Worm (Caenorhabditis elegans): ENCODE measurements around the gene ZK154.5.

Gene ZK154.5

DNA sequence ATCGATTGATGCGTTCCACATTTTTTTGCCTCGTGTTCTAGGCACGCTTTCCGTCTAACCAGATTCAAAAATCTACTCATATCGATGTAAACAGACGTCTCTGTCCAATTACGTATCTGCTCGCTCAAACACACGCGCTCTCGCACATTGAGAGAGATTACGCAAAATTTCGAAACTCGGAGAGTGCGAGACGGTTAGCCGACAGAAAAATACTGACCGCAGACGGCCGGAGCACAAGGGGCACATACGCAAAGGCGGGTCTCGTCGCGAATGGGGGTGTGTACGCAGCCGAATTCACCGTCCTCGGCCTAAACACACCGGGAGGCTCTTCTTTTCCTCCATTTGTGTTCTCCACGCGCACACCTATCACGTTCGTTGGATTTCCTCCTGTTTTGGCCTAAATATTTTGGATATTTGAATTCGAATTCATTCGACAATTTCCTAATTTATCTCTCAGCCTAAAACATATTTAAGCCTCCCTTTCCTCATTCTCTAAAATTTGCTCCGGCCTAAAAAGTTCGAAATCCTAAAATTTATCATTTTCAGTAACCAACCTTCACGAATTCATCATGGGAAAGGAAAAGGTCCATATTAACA lies 35.5 kb upstream of the ZK154.5 start, which contains the start of gene eef-1A.2 (continued):
- peak; percentile 30 for TF ChIP-seq ztf-3 (GFP tag; optimal IDR thresholded peaks at IDR 0.05)
- TF ChIP-seq ztf-26 (tag; optimal IDR thresholded peaks at IDR 0.05): peak; percentile 92
- no peak for TF ChIP-seq bed-1 (GFP tag; IDR thresholded peaks at IDR 0.05)
- no peak for TF ChIP-seq hrde-1 (tag; optimal IDR thresholded peaks at IDR 0.05; ENCODE audit: borderline replicate concordance)
- TF ChIP-seq ztf-6 (GFP tag; IDR thresholded peaks at IDR 0.05): 0 out of 2 replicates have a peak, but pooled peaks have one; percentile 70
- no peak for TF ChIP-seq mxl-1 (tag; optimal IDR thresholded peaks at IDR 0.05)
- TF ChIP-seq F55B11.4 (tag; optimal IDR thresholded peaks at IDR 0.05; ENCODE audit: borderline replicate concordance, insufficient read depth): no peak
- no peak for TF ChIP-seq ceh-100 (GFP tag; IDR thresholded peaks at IDR 0.05)
- TF ChIP-seq xnd-1 (tag; optimal IDR thresholded peaks at IDR 0.05): no peak
- TF ChIP-seq attf-5 (GFP tag; optimal IDR thresholded peaks at IDR 0.05): peak; percentile 98
- peak; percentile 88 for TF ChIP-seq pbrm-1 (GFP tag; IDR thresholded peaks at IDR 0.05)
- no peak for TF ChIP-seq efl-1 (GFP tag; optimal IDR thresholded peaks at IDR 0.05)
- peak; percentile 44 for TF ChIP-seq akir-1 (GFP tag; optimal IDR thresholded peaks at IDR 0.05)
- no peak for TF ChIP-seq sea-2 (GFP tag; IDR thresholded peaks at IDR 0.05)
- TF ChIP-seq unc-130 (GFP tag; optimal IDR thresholded peaks at IDR 0.05): no peak
- peak; percentile 80 for TF ChIP-seq Y67H2A.10 (GFP tag; conservative IDR thresholded peaks at IDR 0.05)
- no peak for TF ChIP-seq snpc-1.3 (tag; optimal IDR thresholded peaks at IDR 0.05; ENCODE audit: insufficient read depth)
- peak; percentile 72 for TF ChIP-seq egrh-3 (GFP tag; IDR thresholded peaks at IDR 0.05)
- TF ChIP-seq cebp-2 (GFP tag; IDR thresholded peaks at IDR 0.05): peak; percentile 96
- TF ChIP-seq ceh-40 (GFP tag; IDR thresholded peaks at IDR 0.05): no peak
- TF ChIP-seq F52B5.7 (tag; optimal IDR thresholded peaks at IDR 0.05): peak; percentile 64
- peak; percentile 85 for TF ChIP-seq C06A6.2 (GFP tag; conservative IDR thresholded peaks at IDR 0.05)
- TF ChIP-seq madf-6 (GFP tag; IDR thresholded peaks at IDR 0.05): 0 out of 2 replicates have a peak, but pooled peaks have one; percentile 18
- no peak for TF ChIP-seq attf-6 (GFP tag; IDR thresholded peaks at IDR 0.05)
- TF ChIP-seq let-526 (GFP tag; IDR thresholded peaks at IDR 0.05): peak; percentile 85
- peak; percentile 82 for TF ChIP-seq tlf-1 (GFP tag; optimal IDR thresholded peaks at IDR 0.05)
- no peak for TF ChIP-seq F49E8.2 (tag; optimal IDR thresholded peaks at IDR 0.05; ENCODE audit: insufficient read depth)
- TF ChIP-seq unc-62 (GFP tag; optimal IDR thresholded peaks at IDR 0.05): peak; percentile 67
- peak; percentile 93 for TF ChIP-seq ceh-27 (GFP tag; optimal IDR thresholded peaks at IDR 0.05)
- TF ChIP-seq atf-7 (tag; optimal IDR thresholded peaks at IDR 0.05): peak; percentile 93
- no peak for TF ChIP-seq T26A5.8 (tag; optimal IDR thresholded peaks at IDR 0.05)
- no peak for TF ChIP-seq snpc-1.1 (tag; optimal IDR thresholded peaks at IDR 0.05; ENCODE audit: insufficient read depth)
- no peak for TF ChIP-seq F23B12.7 (tag; optimal IDR thresholded peaks at IDR 0.05; ENCODE audit: insufficient read depth)
- no peak for TF ChIP-seq ztf-25 (GFP tag; IDR thresholded peaks at IDR 0.05)
- TF ChIP-seq dpff-1 (tag; optimal IDR thresholded peaks at IDR 0.05): no peak
- no peak for TF ChIP-seq nfya-2 (GFP tag; IDR thresholded peaks at IDR 0.05)
- TF ChIP-seq B0019.2 (GFP tag; conservative IDR thresholded peaks at IDR 0.05): no peak
- 0 out of 2 replicates have a peak, but pooled peaks have one; percentile 47 for TF ChIP-seq Y79H2A.3 (GFP tag; conservative IDR thresholded peaks at IDR 0.05)
- TF ChIP-seq Y53G8AR.9 (GFP tag; conservative IDR thresholded peaks at IDR 0.05): peak; percentile 67; the same call in 1 of the 2 replicates
- peak; percentile 96 for TF ChIP-seq nfyb-1 (GFP tag; IDR thresholded peaks at IDR 0.05)
- TF ChIP-seq die-1 (tag; optimal IDR thresholded peaks at IDR 0.05): peak; percentile 58
- TF ChIP-seq F22D6.2 (tag; optimal IDR thresholded peaks at IDR 0.05): peak; percentile 18
- TF ChIP-seq Y95B8A.8 (GFP tag; IDR thresholded peaks at IDR 0.05): no peak
- peak; percentile 88 for TF ChIP-seq lir-1 (GFP tag; conservative IDR thresholded peaks at IDR 0.05)
- peak; percentile 31 for TF ChIP-seq snpc-4 (GFP tag; optimal IDR thresholded peaks at IDR 0.05)
- TF ChIP-seq snpc-4 (tag; optimal IDR thresholded peaks at IDR 0.05): peak in 3 of 4 experiments; percentile 36 to 74 (median 68)
- peak; percentile 93 for TF ChIP-seq lin-40 (tag; optimal IDR thresholded peaks at IDR 0.05)
- no peak for TF ChIP-seq mes-4 (tag; optimal IDR thresholded peaks at IDR 0.05)

Measured in whole organism, young adult.